Fruit fly (Drosophila melanogaster): ENCODE measurements around the gene CG4267.

DNA sequence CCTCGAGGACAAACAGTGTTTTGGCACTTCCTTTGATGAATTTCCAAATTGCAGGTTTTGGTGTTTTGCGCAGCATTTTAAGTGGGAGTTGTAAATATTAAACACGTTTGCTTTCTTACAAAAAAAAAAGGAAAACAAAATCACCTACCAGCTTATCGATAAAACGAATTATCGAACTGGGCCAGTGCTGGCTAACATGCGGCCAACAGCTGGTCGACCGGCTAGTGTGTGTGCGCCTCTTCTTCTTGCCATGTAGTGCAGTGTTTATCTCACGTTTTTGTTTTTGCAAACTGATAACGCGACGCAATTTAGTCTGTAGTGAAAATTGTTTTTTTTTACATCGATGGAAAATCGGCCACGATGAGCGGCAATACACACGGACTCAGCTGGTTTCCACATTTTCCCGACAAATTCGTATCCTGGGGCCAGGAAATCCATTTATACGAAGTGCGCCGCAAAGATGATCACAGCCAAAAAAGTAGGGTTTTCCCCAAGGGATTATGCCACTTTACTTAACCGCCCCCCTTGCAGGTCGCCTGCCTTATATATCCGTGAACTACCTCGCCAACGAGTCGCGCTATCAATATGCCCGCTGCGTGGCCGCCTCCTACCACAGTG is 25.0 kb upstream of the CG4267 start, which contains the start of the genes CG15386, CG42371 and mio:
- TF ChIP-seq ttk (optimal IDR thresholded peaks at IDR 0.05) (no peak), psq (optimal IDR thresholded peaks at IDR 0.05) (no peak), Sin3A (optimal IDR thresholded peaks at IDR 0.05) (no peak), insv (optimal IDR thresholded peaks at IDR 0.05) (no peak)

All from Kc167 (cell line).